Worm (Caenorhabditis elegans): Measurements from ENCODE around the gene Y75B8A.31.

- TF ChIP-seq tra-4 (tag; optimal IDR thresholded peaks at IDR 0.05): no peak
- TF ChIP-seq flt-1 (GFP tag; IDR thresholded peaks at IDR 0.05): peak; percentile 48; the same call in 1 of the 2 replicates
- no peak for TF ChIP-seq ceh-36 (tag; optimal IDR thresholded peaks at IDR 0.05)
- no peak for TF ChIP-seq hmbx-1 (tag; optimal IDR thresholded peaks at IDR 0.05)
- TF ChIP-seq aly-1 (tag; optimal IDR thresholded peaks at IDR 0.05): no peak
- 0 out of 2 replicates have a peak, but pooled peaks have one; percentile 26 for TF ChIP-seq sea-1 (GFP tag; conservative IDR thresholded peaks at IDR 0.05)
- peak; percentile 0 for TF ChIP-seq ceh-13 (GFP tag; optimal IDR thresholded peaks at IDR 0.05)
- peak; percentile 10 for TF ChIP-seq F13C5.2 (tag; optimal IDR thresholded peaks at IDR 0.05)
- TF ChIP-seq ama-1 (optimal IDR thresholded peaks at IDR 0.05): no peak
- TF ChIP-seq scrt-1 (GFP tag; IDR thresholded peaks at IDR 0.05): 0 out of 2 replicates have a peak, but pooled peaks have one; percentile 13
- no peak for TF ChIP-seq B0310.2 (tag; optimal IDR thresholded peaks at IDR 0.05)
- TF ChIP-seq hmg-4 (GFP tag; optimal IDR thresholded peaks at IDR 0.05): no peak
- TF ChIP-seq ets-7 (tag; optimal IDR thresholded peaks at IDR 0.05): no peak
Measured at ce11 chrIII:12351301-12351700, at the start of gene Y75B8A.31, which contains the start of gene pph-4.1.
